Worm (Caenorhabditis elegans): ENCODE measurements around the gene hum-8.

DNA sequence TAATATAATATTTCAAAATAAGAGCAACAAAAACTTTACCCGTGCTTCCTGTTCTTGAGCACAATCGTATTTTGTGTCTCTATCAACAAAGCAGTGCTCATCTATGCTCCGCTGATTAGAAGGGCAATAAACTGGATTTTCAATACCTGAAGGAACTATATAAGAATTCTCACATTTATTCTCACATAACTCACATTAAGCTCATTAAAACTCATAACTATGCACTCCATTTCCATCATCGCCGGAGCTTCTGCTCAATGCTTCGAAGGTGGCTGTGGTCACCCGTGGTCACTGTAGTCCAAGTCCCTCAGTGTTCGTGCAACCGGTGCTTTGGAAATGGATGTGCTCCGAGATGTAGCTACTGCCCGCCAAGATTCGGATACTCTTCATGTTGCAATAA is 14.5 kb upstream of the hum-8 start, which contains the start of the genes Y66H1A.8 and M04G7.5:
- TF ChIP-seq jun-1 (tag; optimal IDR thresholded peaks at IDR 0.05) (no peak), ama-1 (optimal IDR thresholded peaks at IDR 0.05) (no peak), nhr-237 (tag; optimal IDR thresholded peaks at IDR 0.05) (no peak), fkh-10 (GFP tag; optimal IDR thresholded peaks at IDR 0.05) (no peak), zag-1 (tag; optimal IDR thresholded peaks at IDR 0.05) (no peak)
